Comparison of ENCODE assay signal across 3 fruit fly cellular contexts in genomic region chr3R:10522890-10523289, dm6.
TF ChIP-seq lines count a peak whose summit lies in the region.

No protein-coding gene starts in this region.

- TF ChIP-seq CTCF in whole organism, embryonic (GFP tag; optimal IDR thresholded peaks at IDR 0.05; lab: Kevin White, UChicago), result no peak

TF ChIP-seq in whole organism, embryonic, 481 proteins besides CTCF, POLR2A, EP300 and RAD21:
- TF ChIP-seq Mrtf (GFP tag; IDR thresholded peaks at IDR 0.05; lab: Robert Waterston, UW) (0 out of 3 replicates have a peak, but pooled peaks have one; percentile 6), crol (GFP tag; IDR thresholded peaks at IDR 0.05; lab: Robert Waterston, UW) (peak; percentile 79), CG4617 (GFP tag; optimal IDR thresholded peaks at IDR 0.05; lab: Kevin White, UChicago; ENCODE audit: borderline replicate concordance) (no peak), Opbp (GFP tag; IDR thresholded peaks at IDR 0.05; lab: Robert Waterston, UW; ENCODE audit: partially characterized antibody) (0 out of 3 replicates have a peak, but pooled peaks have one; percentile 8), btn (GFP tag; optimal IDR thresholded peaks at IDR 0.05; lab: Kevin White, UChicago) (no peak), Hr39 (optimal IDR thresholded peaks at IDR 0.05; lab: Kevin White, UChicago) (peak; percentile 50), sens-2 (GFP tag; IDR thresholded peaks at IDR 0.05; lab: Robert Waterston, UW) (no peak), CG32532 (GFP tag; IDR thresholded peaks at IDR 0.05; lab: Robert Waterston, UW) (0 out of 2 replicates have a peak, but pooled peaks have one; percentile 18), CG7372 (GFP tag; IDR thresholded peaks at IDR 0.05; lab: Robert Waterston, UW) (no peak), eve (GFP tag; optimal IDR thresholded peaks at IDR 0.05; lab: Kevin White, UChicago) (no peak), nerfin-2 (GFP tag; IDR thresholded peaks at IDR 0.05; lab: Robert Waterston, UW; ENCODE audit: partially characterized antibody) (no peak)
TF ChIP-seq in whole organism, embryonic: peak in this region for 5.

TF ChIP-seq in whole organism, pupa, 21 proteins besides CTCF, POLR2A, EP300 and RAD21:
- TF ChIP-seq EcR (GFP tag; optimal IDR thresholded peaks at IDR 0.05; lab: Kevin White, UChicago) (peak; percentile 5), CG10348 (GFP tag; IDR thresholded peaks at IDR 0.05; lab: Robert Waterston, UW) (no peak), gl (tag; optimal IDR thresholded peaks at IDR 0.05; lab: Kevin White, UChicago) (no peak), CG17806 (tag; optimal IDR thresholded peaks at IDR 0.05; lab: Kevin White, UChicago) (no peak), fd96Ca (GFP tag; IDR thresholded peaks at IDR 0.05; lab: Robert Waterston, UW) (no peak)

TF ChIP-seq in whole organism, wandering third instar larva, 38 proteins besides CTCF, POLR2A, EP300 and RAD21:
- TF ChIP-seq Dfd (GFP tag; optimal IDR thresholded peaks at IDR 0.05; lab: Kevin White, UChicago) (peak; percentile 96), psq (GFP tag; optimal IDR thresholded peaks at IDR 0.05; lab: Kevin White, UChicago) (no peak)
TF ChIP-seq in whole organism, wandering third instar larva: peak in this region for 1.

Comparison
In these comparisons a context has a peak if more than half of its experiments do, and no peak if none do; other contexts are left out.
1. Of the 10 proteins assayed by ChIP-seq in both whole organism, embryonic and whole organism, wandering third instar larva: peak only in whole organism, embryonic: none; only in whole organism, wandering third instar larva: Dfd; in both: none; in neither: 9.